Worm (Caenorhabditis elegans): ENCODE data around the gene srh-265.

Gene srh-265

ce11 chrV:15432457-15432856 lies 16.4 kb downstream of the srh-265 start, which contains the start of gene T26H5.8:
Gene T26H5.8 (minus strand): TSS chrV:15432726.
- TF ChIP-seq sea-2 (GFP tag; IDR thresholded peaks at IDR 0.05) (no peak), ztf-28 (GFP tag; IDR thresholded peaks at IDR 0.05) (no peak), B0336.3 (GFP tag; IDR thresholded peaks at IDR 0.05) (no peak), egl-18 (GFP tag; IDR thresholded peaks at IDR 0.05) (no peak)

DNA sequence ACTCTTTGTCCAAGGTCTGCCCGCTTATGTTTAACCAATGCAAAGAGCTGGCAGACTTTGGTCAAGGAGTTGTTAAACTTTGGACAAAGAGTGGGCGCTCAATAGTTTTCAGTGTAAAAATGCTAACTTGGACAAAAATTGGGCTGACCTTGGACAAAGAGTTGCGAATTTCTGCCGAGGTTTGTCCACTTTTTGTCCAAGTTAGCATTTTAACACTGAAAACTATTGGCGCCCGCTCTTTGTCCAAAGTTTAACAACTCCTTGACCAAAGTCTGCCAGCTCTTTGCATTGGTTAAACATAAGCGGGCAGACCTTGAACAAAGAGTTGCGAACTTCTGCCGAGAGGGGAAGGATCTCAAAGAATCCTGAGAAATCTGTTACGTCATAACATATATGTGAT lies 17.6 kb downstream of the srh-265 start:
- TF ChIP-seq hsf-1 (GFP tag; IDR thresholded peaks at IDR 0.05) (peak; percentile 35; the same call in 1 of the 2 replicates), aptf-2 (GFP tag; conservative IDR thresholded peaks at IDR 0.05) (peak; percentile 18; the same call in 1 of the 2 replicates), nhr-120 (GFP tag; IDR thresholded peaks at IDR 0.05) (peak; percentile 88; the same call in 1 of the 2 replicates), madf-8 (GFP tag; conservative IDR thresholded peaks at IDR 0.05) (peak; percentile 38; the same call in 1 of the 2 replicates), cebp-2 (GFP tag; IDR thresholded peaks at IDR 0.05) (0 out of 2 replicates have a peak, but pooled peaks have one; percentile 57), egl-18 (GFP tag; IDR thresholded peaks at IDR 0.05) (peak; percentile 72; the same call in 1 of the 2 replicates)

DNA sequence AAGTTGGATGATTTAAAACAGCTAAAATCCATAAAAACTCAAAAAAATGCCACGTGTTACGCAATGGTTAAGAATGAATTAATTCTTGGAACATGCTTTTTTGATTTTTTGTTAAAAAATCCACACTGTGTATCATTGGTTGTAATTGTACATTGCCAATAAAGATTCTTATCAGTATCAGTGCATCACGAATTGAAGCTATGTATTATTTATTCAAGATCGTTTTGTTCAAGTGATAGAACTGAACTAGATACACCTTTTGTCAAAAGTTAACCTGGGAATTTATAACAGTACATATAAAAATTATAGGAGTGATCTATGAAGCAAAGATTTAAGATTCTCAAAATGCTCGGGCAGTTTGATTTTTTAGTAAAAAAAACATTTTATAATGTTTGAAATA lies 18.6 kb downstream of the srh-265 start:
- TF ChIP-seq madf-6 (GFP tag; IDR thresholded peaks at IDR 0.05) (no peak), F57A8.1 (GFP tag; optimal IDR thresholded peaks at IDR 0.05) (no peak), ekl-4 (GFP tag; IDR thresholded peaks at IDR 0.05) (no peak), F22D6.2 (tag; optimal IDR thresholded peaks at IDR 0.05) (no peak), ZK185.1 (tag; optimal IDR thresholded peaks at IDR 0.05; ENCODE audit: poor library complexity, severe bottlenecking) (no peak), ceh-27 (GFP tag; optimal IDR thresholded peaks at IDR 0.05) (no peak), unc-62 (GFP tag; optimal IDR thresholded peaks at IDR 0.05) (no peak), efl-1 (GFP tag; optimal IDR thresholded peaks at IDR 0.05) (no peak), ccch-3 (GFP tag; optimal IDR thresholded peaks at IDR 0.05) (no peak), bed-1 (GFP tag; IDR thresholded peaks at IDR 0.05) (no peak), ztf-3 (GFP tag; optimal IDR thresholded peaks at IDR 0.05) (no peak)

ce11 chrV:15436133-15436532 lies 20.1 kb downstream of the srh-265 start:
- TF ChIP-seq cebp-2 (GFP tag; IDR thresholded peaks at IDR 0.05) (no peak), F39B2.1 (GFP tag; IDR thresholded peaks at IDR 0.05) (no peak), tbx-9 (tag; optimal IDR thresholded peaks at IDR 0.05; ENCODE audit: borderline replicate concordance) (no peak), F37B4.10 (GFP tag; IDR thresholded peaks at IDR 0.05) (no peak), rpc-1 (optimal IDR thresholded peaks at IDR 0.05) (no peak), rpc-1 (tag; optimal IDR thresholded peaks at IDR 0.05) (no peak), madf-6 (GFP tag; IDR thresholded peaks at IDR 0.05) (no peak), ceh-79 (tag; optimal IDR thresholded peaks at IDR 0.05) (no peak), nhr-80 (tag; optimal IDR thresholded peaks at IDR 0.05) (peak; percentile 84)

DNA sequence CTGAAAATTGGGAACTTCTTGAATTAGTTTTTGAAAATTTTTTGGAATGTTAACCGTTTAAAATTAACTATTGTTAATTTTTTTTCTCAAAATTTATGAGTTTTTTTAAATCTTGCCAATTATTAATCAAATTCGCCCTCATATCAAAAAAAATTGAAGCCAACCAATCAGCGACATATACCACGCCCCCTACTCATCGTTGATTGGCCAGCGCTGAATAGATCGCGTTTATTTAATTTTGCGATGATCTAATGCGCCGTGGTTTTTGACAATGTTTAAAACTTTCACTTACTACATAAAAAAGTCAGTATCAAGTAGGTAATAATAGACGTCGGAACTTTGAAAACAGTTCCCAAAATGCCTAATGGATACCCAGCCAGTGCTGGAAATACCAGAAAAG lies 26.3 kb downstream of the srh-265 start:
- TF ChIP-seq F10E7.11 (tag; optimal IDR thresholded peaks at IDR 0.05) (no peak), dpff-1 (tag; optimal IDR thresholded peaks at IDR 0.05) (no peak), cebp-1 (GFP tag; IDR thresholded peaks at IDR 0.05) (no peak), cebp-1 (tag; optimal IDR thresholded peaks at IDR 0.05) (no peak), atf-7 (tag; optimal IDR thresholded peaks at IDR 0.05) (no peak), nfya-1 (tag; optimal IDR thresholded peaks at IDR 0.05; ENCODE audit: borderline replicate concordance, insufficient read depth) (no peak), ztf-18 (tag; optimal IDR thresholded peaks at IDR 0.05) (no peak), nhr-120 (GFP tag; IDR thresholded peaks at IDR 0.05) (no peak), let-526 (GFP tag; IDR thresholded peaks at IDR 0.05) (no peak), ceh-58 (GFP tag; IDR thresholded peaks at IDR 0.05) (no peak), Y53F4B.3 (GFP tag; IDR thresholded peaks at IDR 0.05) (no peak), mxl-1 (tag; optimal IDR thresholded peaks at IDR 0.05) (no peak), aptf-3 (GFP tag; IDR thresholded peaks at IDR 0.05) (no peak), mes-4 (tag; optimal IDR thresholded peaks at IDR 0.05) (no peak), C17E4.6 (GFP tag; IDR thresholded peaks at IDR 0.05) (no peak), F49E8.2 (tag; optimal IDR thresholded peaks at IDR 0.05; ENCODE audit: insufficient read depth) (no peak)
